Fruit fly (Drosophila melanogaster) whole organism, embryonic: ENCODE data around the gene Sodh2.

Experiments
- Adf1 ChIP-seq: fragments of 200-800 bp; sonication (Bioruptor generic); IDR thresholded peaks from 2 replicates; pipeline ENCODE4 v1.3.6; 2022; ENCODE audit warnings: missing biosample characterization, missing genetic modification characterization
- CG10274 ChIP-seq: fragments of 200-800 bp; sonication (Bioruptor generic); optimal IDR thresholded peaks from 3 replicates; lab custom pipeline; 2017; ENCODE audit warnings: missing biosample characterization, mild to moderate bottlenecking, missing genetic modification characterization
- CG10543 ChIP-seq: fragments of 200-800 bp; sonication (Bioruptor generic); optimal IDR thresholded peaks from 3 replicates; lab custom pipeline; 2017; ENCODE audit warnings: missing biosample characterization, mild to moderate bottlenecking, missing genetic modification characterization, moderate library complexity
- CG10654 ChIP-seq: fragments of 200-800 bp; sonication (Bioruptor generic); optimal IDR thresholded peaks from 2 replicates; lab custom pipeline; 2016; ENCODE audit warnings: missing biosample characterization, missing genetic modification characterization
- CG12219 ChIP-seq: fragments of 200-800 bp; sonication (Bioruptor generic); optimal IDR thresholded peaks from 3 replicates; lab custom pipeline; 2018; ENCODE audit warnings: missing biosample characterization, mild to moderate bottlenecking, missing genetic modification characterization
- CG12299 ChIP-seq: fragments of 200-800 bp; sonication (Bioruptor generic); optimal IDR thresholded peaks from 2 replicates; lab custom pipeline; 2018; ENCODE audit warnings: missing biosample characterization, mild to moderate bottlenecking, missing genetic modification characterization
- CG13296 ChIP-seq: fragments of 200-800 bp; sonication (Bioruptor generic); optimal IDR thresholded peaks from 3 replicates; lab custom pipeline; 2018; ENCODE audit warnings: missing biosample characterization, mild to moderate bottlenecking, missing genetic modification characterization
- CG13775 ChIP-seq: fragments of 200-800 bp; sonication (Bioruptor generic); optimal IDR thresholded peaks from 3 replicates; lab custom pipeline; 2017; ENCODE audit warnings: missing biosample characterization, mild to moderate bottlenecking, missing genetic modification characterization
- CG13894 ChIP-seq: fragments of 200-800 bp; sonication (Bioruptor generic); optimal IDR thresholded peaks from 3 replicates; lab custom pipeline; 2018; ENCODE audit warnings: missing biosample characterization, mild to moderate bottlenecking, missing genetic modification characterization, moderate library complexity
- CG14441 ChIP-seq: fragments of 200-800 bp; sonication (Bioruptor generic); IDR thresholded peaks from 2 replicates; pipeline ENCODE4 v1.3.6; 2022; ENCODE audit warnings: missing biosample characterization, missing genetic modification characterization
- CG18011 ChIP-seq: fragments of 200-800 bp; sonication (Bioruptor generic); optimal IDR thresholded peaks from 2 replicates; lab custom pipeline; 2017; ENCODE audit warnings: missing biosample characterization, missing genetic modification characterization, mild to moderate bottlenecking, moderate library complexity, missing genotype
- CG18262 ChIP-seq: fragments of 200-800 bp; optimal IDR thresholded peaks from 3 replicates; lab custom pipeline; 2019; ENCODE audit warnings: missing biosample characterization, mild to moderate bottlenecking, missing genetic modification characterization, moderate library complexity
- CG1832 ChIP-seq: fragments of 200-800 bp; sonication (Bioruptor generic); optimal IDR thresholded peaks from 2 replicates; lab custom pipeline; 2017; ENCODE audit warnings: missing biosample characterization, mild to moderate bottlenecking, missing genetic modification characterization, inconsistent platforms
- CG31365 ChIP-seq: fragments of 200-800 bp; sonication (Bioruptor generic); optimal IDR thresholded peaks from 2 replicates; lab custom pipeline; 2018; ENCODE audit warnings: missing biosample characterization, mild to moderate bottlenecking, missing genetic modification characterization
- CG31388 ChIP-seq: fragments of 200-800 bp; sonication (Bioruptor generic); optimal IDR thresholded peaks from 2 replicates; lab custom pipeline; 2016; ENCODE audit warnings: missing biosample characterization, missing genetic modification characterization
- CG31441 ChIP-seq: fragments of 200-800 bp; sonication (Bioruptor generic); IDR thresholded peaks from 2 replicates; pipeline ENCODE4 v1.3.6; 2022; ENCODE audit warnings: missing biosample characterization, missing genetic modification characterization
- CG34376 ChIP-seq: fragments of 200-800 bp; sonication (Bioruptor generic); optimal IDR thresholded peaks from 2 replicates; lab custom pipeline; 2018; ENCODE audit warnings: missing biosample characterization, mild to moderate bottlenecking, missing genetic modification characterization
- CG4854 ChIP-seq: fragments of 200-800 bp; sonication (Bioruptor generic); optimal IDR thresholded peaks from 2 replicates; lab custom pipeline; 2016; ENCODE audit warnings: missing biosample characterization, missing genetic modification characterization, inconsistent platforms
- CG7745 ChIP-seq: fragments of 200-800 bp; sonication (Bioruptor generic); optimal IDR thresholded peaks from 2 replicates; lab custom pipeline; 2018; ENCODE audit warnings: missing biosample characterization, mild to moderate bottlenecking, missing genetic modification characterization, moderate library complexity
- CG8290 ChIP-seq, 3 experiments: fragments of 200-800 bp; sonication (Bioruptor generic); optimal IDR thresholded peaks; 2 replicates each; lab custom pipeline; 2016 to 2019; ENCODE audit warnings: missing biosample characterization in 3 of 3, missing genetic modification characterization in 3 of 3, mild to moderate bottlenecking in 2 of 3, moderate library complexity in 1 of 3
- CG8359 ChIP-seq: fragments of 200-800 bp; sonication (Bioruptor generic); optimal IDR thresholded peaks from 2 replicates; lab custom pipeline; 2017; ENCODE audit warnings: missing biosample characterization, mild to moderate bottlenecking, missing genetic modification characterization, borderline replicate concordance
- CrebB ChIP-seq: fragments of 200-800 bp; sonication (Bioruptor generic); optimal IDR thresholded peaks from 3 replicates; lab custom pipeline; 2018; ENCODE audit warnings: missing biosample characterization, mild to moderate bottlenecking, missing genetic modification characterization
- HLH3B ChIP-seq: fragments of 200-800 bp; sonication (Bioruptor generic); IDR thresholded peaks from 2 replicates; pipeline ENCODE4 v1.3.6; 2022; ENCODE audit warnings: missing biosample characterization, missing genetic modification characterization
- Hmx ChIP-seq: fragments of 200-800 bp; sonication (Bioruptor generic); optimal IDR thresholded peaks from 2 replicates; lab custom pipeline; 2016; ENCODE audit warnings: missing biosample characterization, missing genetic modification characterization
- Hr39 ChIP-seq: fragments of >200 bp; optimal IDR thresholded peaks from 2 replicates; lab custom pipeline; 2017
- Hr51 ChIP-seq, 2 experiments: fragments of 200-800 bp; sonication (Bioruptor generic); optimal IDR thresholded peaks; 2 replicates in 1 of 2; 3 replicates in 1 of 2; lab custom pipeline; 2016 to 2018; ENCODE audit warnings: missing biosample characterization in 2 of 2, missing genetic modification characterization in 2 of 2, mild to moderate bottlenecking in 1 of 2, moderate library complexity in 1 of 2
- Jarid2 ChIP-seq: fragments of 200-800 bp; sonication (Bioruptor generic); optimal IDR thresholded peaks from 3 replicates; lab custom pipeline; 2017; ENCODE audit warnings: mild to moderate bottlenecking, missing biosample characterization, missing genetic modification reagents, missing genetic modification characterization
- Lpt ChIP-seq: fragments of >200 bp; optimal IDR thresholded peaks from 2 replicates; lab custom pipeline; 2018; ENCODE audit warnings: missing biosample characterization, missing genetic modification characterization
- Nf-YC ChIP-seq: fragments of 200-800 bp; optimal IDR thresholded peaks from 3 replicates; lab custom pipeline; 2019; ENCODE audit warnings: missing biosample characterization, mild to moderate bottlenecking, missing genetic modification characterization, moderate library complexity
- Sry-δ ChIP-seq: fragments of 200-800 bp; sonication (Bioruptor generic); optimal IDR thresholded peaks from 2 replicates; lab custom pipeline; 2016; ENCODE audit warnings: missing biosample characterization, missing genetic modification characterization
- Trl ChIP-seq, 3 experiments: fragments of >200 bp in 2 of 3; fragments of 200-800 bp in 1 of 3; sonication (Bioruptor generic) in 1 of 3; optimal IDR thresholded peaks; 2 replicates in 1 of 3; 3 replicates in 2 of 3; lab custom pipeline; 2016 to 2017; ENCODE audit warnings: missing biosample characterization in 1 of 3, missing genetic modification characterization in 1 of 3
- amos ChIP-seq: fragments of 200-800 bp; sonication (Bioruptor generic); IDR thresholded peaks from 2 replicates; pipeline ENCODE4 v1.3.6; 2022; ENCODE audit warnings: missing biosample characterization, missing genetic modification characterization; ENCODE audit not compliant: partially characterized antibody
- bbx ChIP-seq: fragments of 200-800 bp; sonication (Bioruptor generic); IDR thresholded peaks from 2 replicates; pipeline ENCODE4 v1.3.6; 2022; ENCODE audit warnings: missing biosample characterization, missing genetic modification characterization; ENCODE audit not compliant: partially characterized antibody
- bcd ChIP-seq: fragments of 200-800 bp; sonication (Bioruptor generic); optimal IDR thresholded peaks from 2 replicates; lab custom pipeline; 2017; ENCODE audit warnings: missing biosample characterization, mild to moderate bottlenecking, missing genetic modification characterization
- chif ChIP-seq, 2 experiments: fragments of 200-800 bp; sonication (Bioruptor generic); optimal IDR thresholded peaks; 3 replicates each; lab custom pipeline; 2016; ENCODE audit warnings: missing biosample characterization in 2 of 2, missing genetic modification characterization in 2 of 2
- ftz-f1 ChIP-seq: fragments of 200-800 bp; sonication (Bioruptor generic); optimal IDR thresholded peaks from 2 replicates; lab custom pipeline; 2016; ENCODE audit warnings: missing biosample characterization, missing genetic modification characterization
- gsb-n ChIP-seq: fragments of 200-800 bp; sonication (Bioruptor generic); optimal IDR thresholded peaks from 3 replicates; lab custom pipeline; 2018; ENCODE audit warnings: missing biosample characterization, mild to moderate bottlenecking, missing genetic modification characterization
- ken ChIP-seq: fragments of 200-800 bp; sonication (Bioruptor generic); IDR thresholded peaks from 3 replicates; pipeline ENCODE4 v1.3.6; 2022; ENCODE audit warnings: missing biosample characterization, missing genetic modification characterization
- knrl ChIP-seq: fragments of 200-800 bp; sonication (Bioruptor generic); IDR thresholded peaks from 3 replicates; pipeline ENCODE4 v1.3.6; 2022; ENCODE audit warnings: missing biosample characterization, missing genetic modification characterization; ENCODE audit not compliant: partially characterized antibody
- lmd ChIP-seq: fragments of 200-800 bp; sonication (Bioruptor generic); IDR thresholded peaks from 2 replicates; pipeline ENCODE4 v1.3.6; 2022; ENCODE audit warnings: missing biosample characterization, missing genetic modification characterization
- oc ChIP-seq: fragments of 200-800 bp; sonication (Bioruptor generic); optimal IDR thresholded peaks from 2 replicates; lab custom pipeline; 2018; ENCODE audit warnings: missing biosample characterization, mild to moderate bottlenecking, missing genetic modification characterization, moderate library complexity
- odd ChIP-seq: fragments of 200-800 bp; sonication (Bioruptor generic); optimal IDR thresholded peaks from 2 replicates; lab custom pipeline; 2017; ENCODE audit warnings: missing biosample characterization, mild to moderate bottlenecking, missing genetic modification characterization
- otp ChIP-seq: fragments of 200-800 bp; sonication (Bioruptor generic); IDR thresholded peaks from 3 replicates; pipeline ENCODE4, ENCODE4 v1.3.6; 2022; ENCODE audit warnings: missing biosample characterization, missing genetic modification characterization
- so ChIP-seq: fragments of 200-800 bp; sonication (Bioruptor generic); IDR thresholded peaks from 3 replicates; pipeline ENCODE4 v1.3.6; 2022; ENCODE audit warnings: missing biosample characterization, missing genetic modification characterization
- sob ChIP-seq: fragments of 200-800 bp; sonication (Bioruptor generic); IDR thresholded peaks from 2 replicates; pipeline ENCODE4 v1.3.6; 2022; ENCODE audit warnings: missing biosample characterization, missing genetic modification characterization
- stwl ChIP-seq: fragments of 200-800 bp; sonication (Bioruptor generic); optimal IDR thresholded peaks from 3 replicates; lab custom pipeline; 2018; ENCODE audit warnings: missing biosample characterization, mild to moderate bottlenecking, missing genetic modification characterization, moderate library complexity
- unc-4 ChIP-seq: fragments of 200-800 bp; sonication (Bioruptor generic); IDR thresholded peaks from 2 replicates; pipeline ENCODE4 v1.3.6; 2022; ENCODE audit warnings: missing biosample characterization, missing genetic modification characterization; ENCODE audit not compliant: partially characterized antibody
- vfl ChIP-seq: fragments of 200-800 bp; sonication (Bioruptor generic); optimal IDR thresholded peaks from 2 replicates; lab custom pipeline; 2016; ENCODE audit warnings: missing biosample characterization, missing genetic modification characterization

The Sodh2 gene

dm6 chr3R:10868427-10868962 is 7.7 kb upstream of the Sodh2 start, which contains the start of the genes SelR and Tsp86D (continued):
- TF ChIP-seq gsb-n (tag; lab: Kevin White, UChicago) (peak; percentile 16), oc (tag; lab: Kevin White, UChicago) (peak; percentile 11), lmd (GFP tag; lab: Robert Waterston, UW) (no peak), odd (GFP tag; lab: Kevin White, UChicago) (peak; percentile 35), ken (GFP tag; lab: Robert Waterston, UW) (no peak), CG18262 (tag; lab: Kevin White, UChicago) (peak; percentile 16), CG31365 (tag; lab: Kevin White, UChicago) (peak; percentile 5), CG12299 (tag; lab: Kevin White, UChicago) (peak; percentile 80), Sry-δ (GFP tag; lab: Kevin White, UChicago) (peak; percentile 69), bcd (peak; percentile 24), Trl (optimal IDR thresholded peaks at IDR 0.05; lab: Kevin White, UChicago) (no peak), Trl (GFP tag; optimal IDR thresholded peaks at IDR 0.05; lab: Kevin White, UChicago) (no peak), stwl (tag; lab: Kevin White, UChicago) (peak; percentile 75), unc-4 (GFP tag; lab: Robert Waterston, UW) (peak; percentile 66), CG1832 (GFP tag; lab: Kevin White, UChicago) (no peak), HLH3B (0 out of 2 replicates have a peak, but pooled peaks have one; percentile 11), CG31388 (no peak), CG10274 (GFP tag; lab: Kevin White, UChicago) (no peak), CG14441 (GFP tag; lab: Robert Waterston, UW) (no peak), CG13775 (GFP tag; lab: Kevin White, UChicago) (peak; percentile 6), CG10654 (GFP tag; lab: Kevin White, UChicago) (no peak), Hmx (GFP tag; lab: Kevin White, UChicago) (no peak), CG31441 (GFP tag; lab: Robert Waterston, UW) (peak; percentile 52; the same call in 1 of the 2 replicates), CG13296 (GFP tag; lab: Kevin White, UChicago) (peak; percentile 73), Jarid2 (GFP tag; lab: Kevin White, UChicago) (peak; percentile 47), knrl (GFP tag; lab: Robert Waterston, UW) (peak; percentile 60), so (GFP tag; lab: Robert Waterston, UW) (no peak; the same call in 2 of the 3 replicates), Hr39 (no peak), ftz-f1 (peak; percentile 87), Adf1 (GFP tag; lab: Robert Waterston, UW) (peak; percentile 26; the same call in 1 of the 2 replicates), CG8359 (GFP tag; lab: Kevin White, UChicago) (no peak), Hr51 (GFP tag; optimal IDR thresholded peaks at IDR 0.05; lab: Kevin White, UChicago) (peak in 1 of 2 experiments; percentile 32), CG4854 (GFP tag; lab: Kevin White, UChicago) (peak; percentile 99), chif (GFP tag; optimal IDR thresholded peaks at IDR 0.05; lab: Kevin White, UChicago) (no peak), bbx (peak; percentile 68), CG8290 (GFP tag; optimal IDR thresholded peaks at IDR 0.05; lab: Kevin White, UChicago) (peak; percentile 18), CG8290 (tag; optimal IDR thresholded peaks at IDR 0.05; lab: Kevin White, UChicago) (peak in 1 of 2 experiments; percentile 65), vfl (GFP tag; lab: Kevin White, UChicago) (no peak), Nf-YC (tag; lab: Kevin White, UChicago) (peak; percentile 66), Lpt (GFP tag; lab: Kevin White, UChicago) (no peak), CG12219 (GFP tag; lab: Kevin White, UChicago) (peak; percentile 37), CG10543 (GFP tag; lab: Kevin White, UChicago) (peak; percentile 67), CrebB (tag; lab: Kevin White, UChicago) (peak; percentile 52), CG18011 (GFP tag; lab: Kevin White, UChicago) (no peak), CG13894 (peak; percentile 84), sob (GFP tag; lab: Robert Waterston, UW) (peak; percentile 41; the same call in 1 of the 2 replicates), CG34376 (peak; percentile 89), CG7745 (tag; lab: Kevin White, UChicago) (no peak), amos (GFP tag; lab: Robert Waterston, UW) (peak; percentile 73; the same call in 1 of the 2 replicates), otp (GFP tag; lab: Robert Waterston, UW) (peak; percentile 61; the same call in 1 of the 3 replicates)
